Fruit fly (Drosophila melanogaster) S2 (cell line): Measurements from ENCODE around the gene kra.

Source experiments
- CG8478 ChIP-seq: fragments of >200 bp; optimal IDR thresholded peaks from 2 replicates; lab custom pipeline; 2018
- CTCF ChIP-seq, 2 experiments: fragments of >200 bp; optimal IDR thresholded peaks; 2 replicates each; lab custom pipeline; 2018

Gene kra

dm6 chr3R:5621714-5622405 is 20.9 kb upstream of the kra start:
- no peak for TF ChIP-seq CTCF (optimal IDR thresholded peaks at IDR 0.05; lab: Kevin White, UChicago)

- TF ChIP-seq CG8478 (lab: Kevin White, UChicago) (no peak), CTCF (optimal IDR thresholded peaks at IDR 0.05; lab: Kevin White, UChicago) (no peak)
Measured at dm6 chr3R:5620387-5620956, 19.5 kb upstream of the kra start.

dm6 chr3R:5617923-5618623 is 17.1 kb upstream of the kra start:
- TF ChIP-seq CTCF (optimal IDR thresholded peaks at IDR 0.05; lab: Kevin White, UChicago) (no peak), CG8478 (lab: Kevin White, UChicago) (no peak)

- no peak for TF ChIP-seq CG8478 (lab: Kevin White, UChicago)
- no peak for TF ChIP-seq CTCF (optimal IDR thresholded peaks at IDR 0.05; lab: Kevin White, UChicago)
Measured at dm6 chr3R:5615484-5615883, 14.5 kb upstream of the kra start.

dm6 chr3R:5613114-5613443 is 12.1 kb upstream of the kra start, which contains the start of gene Atu:
TSS of gene Atu (plus strand) at chr3R:5613358.
- TF ChIP-seq CTCF (optimal IDR thresholded peaks at IDR 0.05; lab: Kevin White, UChicago) (no peak), CG8478 (lab: Kevin White, UChicago) (no peak)

dm6 chr3R:5612372-5613113 is 11.6 kb upstream of the kra start, which contains the start of gene Rga:
TSS of gene Rga (minus strand) at chr3R:5613112.
- TF ChIP-seq CG8478 (lab: Kevin White, UChicago): no peak
- no peak for TF ChIP-seq CTCF (optimal IDR thresholded peaks at IDR 0.05; lab: Kevin White, UChicago)

- TF ChIP-seq CG8478 (lab: Kevin White, UChicago): no peak
- peak in 1 of 2 experiments; percentile 42 for TF ChIP-seq CTCF (optimal IDR thresholded peaks at IDR 0.05; lab: Kevin White, UChicago)
Measured at dm6 chr3R:5611733-5612132, 10.8 kb upstream of the kra start.

- TF ChIP-seq CG8478 (lab: Kevin White, UChicago) (no peak), CTCF (optimal IDR thresholded peaks at IDR 0.05; lab: Kevin White, UChicago) (no peak)
Measured at dm6 chr3R:5611167-5611566, 10.2 kb upstream of the kra start.

dm6 chr3R:5610656-5611055 is 9.7 kb upstream of the kra start:
- TF ChIP-seq CG8478 (lab: Kevin White, UChicago) (no peak), CTCF (optimal IDR thresholded peaks at IDR 0.05; lab: Kevin White, UChicago) (no peak)

dm6 chr3R:5608422-5608821 is 7.5 kb upstream of the kra start:
- TF ChIP-seq CG8478 (lab: Kevin White, UChicago): no peak
- TF ChIP-seq CTCF (optimal IDR thresholded peaks at IDR 0.05; lab: Kevin White, UChicago): no peak

- no peak for TF ChIP-seq CG8478 (lab: Kevin White, UChicago)
- peak; percentile 84 to 87 for TF ChIP-seq CTCF (optimal IDR thresholded peaks at IDR 0.05; lab: Kevin White, UChicago)
Measured at dm6 chr3R:5606477-5606876, 5.5 kb upstream of the kra start, which contains the start of gene asl. TSS of gene asl (minus strand) at chr3R:5606543.

dm6 chr3R:5600361-5601043 is 434 bp downstream of the kra start:
- no peak for TF ChIP-seq CTCF (optimal IDR thresholded peaks at IDR 0.05; lab: Kevin White, UChicago)
- no peak for TF ChIP-seq CG8478 (lab: Kevin White, UChicago)

- TF ChIP-seq CTCF (optimal IDR thresholded peaks at IDR 0.05; lab: Kevin White, UChicago) (no peak), CG8478 (lab: Kevin White, UChicago) (no peak)
Measured at dm6 chr3R:5599521-5600360, 1.2 kb downstream of the kra start.
